Fruit fly (Drosophila melanogaster): ENCODE results near the gene CG11035.

Gene CG11035

dm6 chr3R:8027203-8027688 is 5.6 kb downstream of the CG11035 start (continued):
- TF ChIP-seq ems (GFP tag; optimal IDR thresholded peaks at IDR 0.05) (peak; percentile 42), CG11398 (GFP tag; optimal IDR thresholded peaks at IDR 0.05) (no peak), CG14441 (GFP tag; IDR thresholded peaks at IDR 0.05) (peak; percentile 63), CG10959 (GFP tag; IDR thresholded peaks at IDR 0.05) (0 out of 2 replicates have a peak, but pooled peaks have one; percentile 4), nau (GFP tag; optimal IDR thresholded peaks at IDR 0.05) (no peak), maf-S (GFP tag; optimal IDR thresholded peaks at IDR 0.05) (no peak), NC2α (GFP tag; optimal IDR thresholded peaks at IDR 0.05) (no peak), btn (GFP tag; optimal IDR thresholded peaks at IDR 0.05) (no peak), TFAM (GFP tag; optimal IDR thresholded peaks at IDR 0.05) (no peak), CG14050 (GFP tag; IDR thresholded peaks at IDR 0.05) (peak; percentile 53; the same call in 1 of the 3 replicates), bbx (GFP tag; IDR thresholded peaks at IDR 0.05; ENCODE audit: partially characterized antibody) (no peak), Rfx (GFP tag; IDR thresholded peaks at IDR 0.05) (peak; percentile 76), HLH4C (GFP tag; IDR thresholded peaks at IDR 0.05; ENCODE audit: partially characterized antibody) (no peak), kah (GFP tag; optimal IDR thresholded peaks at IDR 0.05) (peak; percentile 63), chinmo (GFP tag; IDR thresholded peaks at IDR 0.05; ENCODE audit: partially characterized antibody) (peak; percentile 74; the same call in 2 of the 4 replicates), gsb-n (tag; optimal IDR thresholded peaks at IDR 0.05) (no peak), bsh (GFP tag; optimal IDR thresholded peaks at IDR 0.05) (peak; percentile 89 to 91), abd-A (tag; optimal IDR thresholded peaks at IDR 0.05) (no peak), sisA (GFP tag; IDR thresholded peaks at IDR 0.05) (peak; percentile 63), CG1647 (GFP tag; optimal IDR thresholded peaks at IDR 0.05) (no peak), Chrac-16 (GFP tag; optimal IDR thresholded peaks at IDR 0.05) (peak; percentile 78), ap (GFP tag; IDR thresholded peaks at IDR 0.05) (peak; percentile 56), CG14667 (GFP tag; IDR thresholded peaks at IDR 0.05) (peak; percentile 61), Hr78 (GFP tag; optimal IDR thresholded peaks at IDR 0.05) (peak in 1 of 2 experiments; percentile 76), CG18599 (GFP tag; optimal IDR thresholded peaks at IDR 0.05) (peak; percentile 91), twi (tag; optimal IDR thresholded peaks at IDR 0.05) (no peak), Hand (GFP tag; optimal IDR thresholded peaks at IDR 0.05) (peak; percentile 91), psq (GFP tag; optimal IDR thresholded peaks at IDR 0.05) (peak; percentile 48), wdn (GFP tag; IDR thresholded peaks at IDR 0.05) (peak; percentile 59), cato (GFP tag; optimal IDR thresholded peaks at IDR 0.05; ENCODE audit: borderline replicate concordance) (peak; percentile 77), slp2 (GFP tag; optimal IDR thresholded peaks at IDR 0.05) (no peak), CG12236 (GFP tag; optimal IDR thresholded peaks at IDR 0.05) (no peak), CG4328 (GFP tag; optimal IDR thresholded peaks at IDR 0.05) (peak; percentile 64), CG14965 (GFP tag; optimal IDR thresholded peaks at IDR 0.05; ENCODE audit: borderline replicate concordance) (no peak), insv (GFP tag; optimal IDR thresholded peaks at IDR 0.05) (peak in 1 of 2 experiments; percentile 41)

dm6 chr3R:8026515-8026914 is 6.3 kb downstream of the CG11035 start:
- 0 out of 2 replicates have a peak, but pooled peaks have one; percentile 15 for TF ChIP-seq MBD-R2 (GFP tag; IDR thresholded peaks at IDR 0.05)
- TF ChIP-seq ewg (GFP tag; optimal IDR thresholded peaks at IDR 0.05): peak; percentile 47
- no peak for TF ChIP-seq mirr (GFP tag; optimal IDR thresholded peaks at IDR 0.05)
- TF ChIP-seq seq (GFP tag; IDR thresholded peaks at IDR 0.05): peak; percentile 59
- TF ChIP-seq CG2875 (GFP tag; optimal IDR thresholded peaks at IDR 0.05): no peak
- TF ChIP-seq CG11560 (tag; IDR thresholded peaks at IDR 0.05): no peak
- peak; percentile 72 for TF ChIP-seq crol (GFP tag; IDR thresholded peaks at IDR 0.05)
